Worm (Caenorhabditis elegans): ENCODE measurements around the gene srh-241.
A peak's percentile ranks its signal among the peaks of the same experiment; 100 is the strongest.

Gene srh-241

ce11 chrV:2836501-2836900, 32.9 kb downstream of the srh-241 start, which contains the start of gene srj-45:
Gene srj-45, minus strand, starts transcription at chrV:2836601.
- TF ChIP-seq odd-2 (tag; optimal IDR thresholded peaks at IDR 0.05) (no peak), ceh-22 (tag; optimal IDR thresholded peaks at IDR 0.05) (no peak), ceh-30 (tag; optimal IDR thresholded peaks at IDR 0.05) (no peak), npax-4 (tag; optimal IDR thresholded peaks at IDR 0.05) (no peak)

ce11 chrV:2832666-2833065, 36.7 kb downstream of the srh-241 start, which contains the start of gene srj-50:
Gene srj-50, plus strand, starts transcription at chrV:2832966.
- no peak for TF ChIP-seq rnt-1 (tag; optimal IDR thresholded peaks at IDR 0.05)
- no peak for TF ChIP-seq ceh-34 (tag; optimal IDR thresholded peaks at IDR 0.05)
- no peak for TF ChIP-seq mec-3 (tag; optimal IDR thresholded peaks at IDR 0.05; ENCODE audit: borderline replicate concordance)
- no peak for TF ChIP-seq elt-2 (tag; optimal IDR thresholded peaks at IDR 0.05)
- no peak for TF ChIP-seq npax-4 (tag; optimal IDR thresholded peaks at IDR 0.05)
- no peak for TF ChIP-seq ttx-3 (tag; optimal IDR thresholded peaks at IDR 0.05)
- TF ChIP-seq pha-4 (tag; optimal IDR thresholded peaks at IDR 0.05), result no peak
- TF ChIP-seq elt-4 (tag; optimal IDR thresholded peaks at IDR 0.05), result no peak
- TF ChIP-seq ceh-2 (tag; optimal IDR thresholded peaks at IDR 0.05), result no peak
- no peak for TF ChIP-seq fkh-6 (tag; optimal IDR thresholded peaks at IDR 0.05)

- TF ChIP-seq fax-1 (tag; optimal IDR thresholded peaks at IDR 0.05) (no peak), Y22D7AL.16 (tag; optimal IDR thresholded peaks at IDR 0.05) (no peak), ref-2 (tag; optimal IDR thresholded peaks at IDR 0.05) (no peak), unc-42 (tag; optimal IDR thresholded peaks at IDR 0.05) (no peak), ttx-3 (tag; optimal IDR thresholded peaks at IDR 0.05) (no peak), fkh-6 (tag; optimal IDR thresholded peaks at IDR 0.05) (no peak)
Observed at ce11 chrV:2830817-2831216, 38.6 kb downstream of the srh-241 start, which contains the start of gene srw-2. Gene srw-2, plus strand, starts transcription at chrV:2830878.

DNA sequence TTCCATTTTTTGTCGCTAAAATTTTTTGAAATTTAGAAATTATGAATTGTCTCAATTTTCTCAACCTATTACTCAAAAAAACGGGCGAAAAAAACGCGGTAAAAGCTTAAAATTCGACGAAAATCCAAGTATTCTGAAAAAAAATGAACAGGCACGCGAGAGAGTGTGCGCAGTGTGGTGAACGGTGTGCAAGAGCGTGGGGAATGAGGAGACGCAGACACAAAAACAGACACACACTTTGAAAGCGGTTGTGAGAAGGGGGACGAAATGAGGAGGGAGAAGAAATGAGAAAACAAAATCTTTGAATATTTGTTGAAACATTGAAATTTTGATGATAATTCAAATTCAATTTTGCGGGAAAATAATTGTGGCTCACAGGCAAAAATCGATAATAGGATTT, 42.6 kb downstream of the srh-241 start, which contains the start of gene T03D3.5:
Gene T03D3.5 (minus strand): TSS at position 21 of the 400 bp plus-strand sequence.
- no peak for TF ChIP-seq elt-2 (tag; optimal IDR thresholded peaks at IDR 0.05)
- TF ChIP-seq unc-42 (tag; optimal IDR thresholded peaks at IDR 0.05), result peak; percentile 1

ce11 chrV:2825978-2826377, 43.4 kb downstream of the srh-241 start:
- TF ChIP-seq unc-55 (GFP tag; optimal IDR thresholded peaks at IDR 0.05), result no peak
- peak; percentile 85 for TF ChIP-seq dve-1 (tag; optimal IDR thresholded peaks at IDR 0.05)

DNA sequence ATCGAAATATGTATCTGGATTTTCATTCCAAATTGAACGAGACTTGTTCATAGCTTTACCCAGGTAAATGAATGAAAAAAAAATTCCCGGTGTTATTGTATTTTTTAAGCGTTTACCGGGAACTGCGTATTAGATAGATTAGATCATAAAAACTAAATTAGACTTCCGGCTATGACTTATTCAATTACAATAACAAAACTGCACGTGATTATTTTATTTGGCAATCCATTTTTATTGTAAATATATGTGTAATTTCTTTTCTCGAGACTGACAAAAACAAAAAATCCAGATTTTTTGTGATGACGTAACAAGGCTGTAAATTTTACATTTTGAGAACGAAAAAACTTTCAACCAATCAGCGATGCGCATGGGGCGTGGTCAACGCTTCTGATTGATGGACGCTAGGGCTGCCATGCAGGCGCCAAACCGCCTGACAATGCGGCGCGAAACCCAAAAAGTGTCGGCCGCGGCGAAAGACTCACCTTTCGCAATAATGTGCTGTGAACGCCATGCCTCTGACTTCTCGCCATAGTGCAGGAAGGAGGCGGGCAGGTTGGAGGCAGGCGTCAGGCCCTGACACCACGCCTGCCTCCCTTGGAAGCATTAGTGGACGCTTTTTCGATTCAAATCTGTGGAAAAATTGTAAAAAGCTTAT, 47.7 kb downstream of the srh-241 start, which contains the start of gene srh-36:
Gene srh-36 (minus strand): TSS at position 51 of the 655 bp plus-strand sequence.
- TF ChIP-seq ama-1 (optimal IDR thresholded peaks at IDR 0.05), result no peak
- no peak for TF ChIP-seq sox-4 (tag; optimal IDR thresholded peaks at IDR 0.05)
- TF ChIP-seq dve-1 (tag; optimal IDR thresholded peaks at IDR 0.05), result no peak
- TF ChIP-seq hlh-30 (tag; optimal IDR thresholded peaks at IDR 0.05; ENCODE audit: insufficient read depth), result no peak
- no peak for TF ChIP-seq ahr-1 (tag; optimal IDR thresholded peaks at IDR 0.05)
- no peak for TF ChIP-seq pha-4 (tag; optimal IDR thresholded peaks at IDR 0.05)
- TF ChIP-seq pros-1 (tag; optimal IDR thresholded peaks at IDR 0.05), result no peak
- no peak for TF ChIP-seq hlh-8 (tag; optimal IDR thresholded peaks at IDR 0.05)

DNA sequence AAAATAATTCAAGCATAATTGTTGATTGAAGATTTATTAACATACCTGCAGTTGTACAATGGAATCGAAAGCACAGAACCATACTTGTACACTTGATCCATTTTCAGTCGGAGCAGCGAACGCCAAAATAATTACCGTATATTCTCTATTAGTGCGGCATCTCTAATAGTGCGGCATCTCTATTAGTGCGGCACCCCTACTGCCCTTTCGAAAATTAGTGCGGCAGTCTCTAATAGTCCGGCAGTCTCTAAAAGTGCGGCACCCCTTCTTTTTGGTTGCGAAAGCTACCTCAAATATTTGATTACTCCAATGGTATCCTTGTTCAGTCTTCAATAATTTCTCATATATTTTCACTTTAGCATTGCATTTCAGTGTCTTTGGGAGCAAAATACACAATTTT, 51.3 kb downstream of the srh-241 start, which contains the start of gene srt-34:
Gene srt-34 (minus strand): TSS at position 101 of the 400 bp plus-strand sequence.
- TF ChIP-seq pag-3 (tag; optimal IDR thresholded peaks at IDR 0.05; ENCODE audit: borderline replicate concordance) (no peak), ttx-3 (tag; optimal IDR thresholded peaks at IDR 0.05) (no peak), ceh-24 (tag; optimal IDR thresholded peaks at IDR 0.05) (no peak), nhr-232 (tag; optimal IDR thresholded peaks at IDR 0.05) (no peak), tbx-2 (tag; optimal IDR thresholded peaks at IDR 0.05) (no peak), fkh-6 (tag; optimal IDR thresholded peaks at IDR 0.05) (no peak), gmeb-2 (tag; optimal IDR thresholded peaks at IDR 0.05) (no peak), ets-4 (tag; optimal IDR thresholded peaks at IDR 0.05) (no peak), eyg-1 (tag; optimal IDR thresholded peaks at IDR 0.05) (no peak), fax-1 (tag; optimal IDR thresholded peaks at IDR 0.05) (no peak), hlh-6 (tag; optimal IDR thresholded peaks at IDR 0.05) (no peak), che-1 (tag; optimal IDR thresholded peaks at IDR 0.05) (no peak), ahr-1 (tag; optimal IDR thresholded peaks at IDR 0.05) (no peak), madf-2 (tag; optimal IDR thresholded peaks at IDR 0.05) (no peak), ama-1 (optimal IDR thresholded peaks at IDR 0.05) (no peak), tbx-7 (tag; optimal IDR thresholded peaks at IDR 0.05) (no peak), hlh-13 (GFP tag; optimal IDR thresholded peaks at IDR 0.05) (no peak)

All from whole organism, late embryonic.